Worm (Caenorhabditis elegans): ENCODE data around the gene bath-39.

ce11 chrV:13411992-13412298 lies 47.3 kb upstream of the bath-39 start:
- no peak for TF ChIP-seq unc-120 (tag; optimal IDR thresholded peaks at IDR 0.05; ENCODE audit: poor library complexity, severe bottlenecking)
- no peak for TF ChIP-seq lsy-2 (tag; optimal IDR thresholded peaks at IDR 0.05)
- no peak for TF ChIP-seq unc-62 (GFP tag; optimal IDR thresholded peaks at IDR 0.05)
- no peak for TF ChIP-seq nhr-12 (tag; optimal IDR thresholded peaks at IDR 0.05)
- no peak for TF ChIP-seq elt-3 (tag; optimal IDR thresholded peaks at IDR 0.05)
- TF ChIP-seq zip-8 (tag; optimal IDR thresholded peaks at IDR 0.05): no peak
- no peak for TF ChIP-seq lin-13 (tag; optimal IDR thresholded peaks at IDR 0.05)
- TF ChIP-seq tbx-8 (GFP tag; optimal IDR thresholded peaks at IDR 0.05): no peak
